Worm (Caenorhabditis elegans) whole organism, L4 larva: ENCODE measurements around the gene srpa-68.

ENCODE experiments used
- ces-1 ChIP-seq: fragments of 150-350 bp; sonication (generic microtip); optimal IDR thresholded peaks from 4 replicates; lab custom pipeline; 2014; ENCODE audit warnings: missing biosample characterization, missing genetic modification reagents, missing genetic modification characterization
- lin-13 ChIP-seq: fragments of 150-350 bp; optimal IDR thresholded peaks from 2 replicates; lab custom pipeline; 2014; ENCODE audit warnings: missing biosample characterization, missing genetic modification reagents, missing genetic modification characterization
- nhr-11 ChIP-seq: fragments of 150-350 bp; optimal IDR thresholded peaks from 2 replicates; lab custom pipeline; 2014; ENCODE audit warnings: missing biosample characterization, missing genetic modification characterization
- pha-4 ChIP-seq, 2 experiments: fragments of 150-350 bp in 1 of 2; fragments of 200-800 bp in 1 of 2; sonication (Bioruptor generic) in 1 of 2; IDR thresholded peaks in 1 of 2; optimal IDR thresholded peaks in 1 of 2; 2 replicates each; pipeline versions ENCODE4 v1.3.6 to Lab custom; 2014 to 2022; ENCODE audit warnings: missing genetic modification characterization in 2 of 2, missing genetic modification reagents in 2 of 2, missing biosample characterization in 1 of 2, missing compliant biosample characterization in 1 of 2

DNA sequence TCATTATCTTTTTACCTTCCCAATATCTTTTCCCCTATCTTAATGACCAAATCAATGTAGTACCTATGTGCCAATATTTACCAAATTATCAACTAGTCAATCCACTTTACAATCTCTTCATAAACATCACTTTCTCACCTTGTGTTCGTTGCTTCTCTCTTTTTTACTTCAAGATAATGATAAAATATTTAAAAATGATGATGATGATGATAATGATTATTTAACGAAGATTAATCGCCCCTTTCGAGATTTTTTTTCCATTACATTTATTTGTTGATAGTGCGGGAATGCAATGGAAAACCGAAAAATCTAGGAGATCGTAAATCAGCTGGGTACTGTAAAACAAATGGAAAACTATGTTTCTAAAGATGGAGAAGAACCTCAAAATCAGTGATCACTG lies 2.6 kb upstream of the srpa-68 start:
- TF ChIP-seq ces-1 = no peak
- no peak for TF ChIP-seq nhr-11 (tag; lab: Kevin White, UChicago)
- TF ChIP-seq lin-13 = no peak
- TF ChIP-seq pha-4 (GFP tag; IDR thresholded peaks at IDR 0.05; lab: Robert Waterston, UW) = no peak
- no peak for TF ChIP-seq pha-4 (tag; optimal IDR thresholded peaks at IDR 0.05; lab: Kevin White, UChicago)
